Fruit fly (Drosophila melanogaster) whole organism, embryonic: Measurements from ENCODE around the gene CG7483.

Experiments
- Ada2b ChIP-seq: fragments of 200-800 bp; sonication (Bioruptor generic); IDR thresholded peaks from 2 replicates; pipeline ENCODE4 v1.3.6; 2022; ENCODE audit warnings: missing biosample characterization, missing genetic modification characterization
- Antp ChIP-seq: fragments of 200-800 bp; sonication (Bioruptor generic); optimal IDR thresholded peaks from 3 replicates; lab custom pipeline; 2016; ENCODE audit warnings: missing biosample characterization, missing genetic modification characterization
- CG10209 ChIP-seq: fragments of 200-800 bp; sonication (Bioruptor generic); optimal IDR thresholded peaks from 3 replicates; lab custom pipeline; 2017; ENCODE audit warnings: missing biosample characterization, mild to moderate bottlenecking, missing genetic modification characterization, missing genetic modification reagents
- CG10565 ChIP-seq: fragments of 200-800 bp; sonication (Bioruptor generic); optimal IDR thresholded peaks from 3 replicates; lab custom pipeline; 2016; ENCODE audit warnings: missing biosample characterization, mild to moderate bottlenecking, missing genetic modification characterization
- CG10959 ChIP-seq: fragments of 200-800 bp; sonication (Bioruptor generic); IDR thresholded peaks from 2 replicates; pipeline ENCODE4 v1.3.6; 2022; ENCODE audit warnings: missing biosample characterization, missing genetic modification characterization
- CG11456 ChIP-seq: fragments of 200-800 bp; sonication (Bioruptor generic); IDR thresholded peaks from 3 replicates; pipeline ENCODE4 v1.3.6; 2022; ENCODE audit warnings: missing biosample characterization, missing genetic modification characterization
- CG12659 ChIP-seq: fragments of 200-800 bp; sonication (Bioruptor generic); optimal IDR thresholded peaks from 3 replicates; lab custom pipeline; 2017; ENCODE audit warnings: mild to moderate bottlenecking, missing biosample characterization, missing genetic modification reagents, missing genetic modification characterization
- CG14860 ChIP-seq: fragments of 200-800 bp; sonication (Bioruptor generic); IDR thresholded peaks from 3 replicates; pipeline ENCODE4 v1.3.6; 2022; ENCODE audit warnings: missing biosample characterization, missing genetic modification characterization; ENCODE audit not compliant: partially characterized antibody
- CG15011 ChIP-seq: fragments of 200-800 bp; sonication (Bioruptor generic); optimal IDR thresholded peaks from 3 replicates; lab custom pipeline; 2018; ENCODE audit warnings: missing biosample characterization, mild to moderate bottlenecking, missing genetic modification characterization
- CG15073 ChIP-seq: fragments of 200-800 bp; sonication (Bioruptor generic); optimal IDR thresholded peaks from 2 replicates; lab custom pipeline; 2016; ENCODE audit warnings: missing biosample characterization, missing genetic modification characterization
- CG18011 ChIP-seq: fragments of 200-800 bp; sonication (Bioruptor generic); optimal IDR thresholded peaks from 2 replicates; lab custom pipeline; 2017; ENCODE audit warnings: missing biosample characterization, missing genetic modification characterization, mild to moderate bottlenecking, moderate library complexity, missing genotype
- CG2712 ChIP-seq: fragments of 200-800 bp; optimal IDR thresholded peaks from 3 replicates; lab custom pipeline; 2019; ENCODE audit warnings: missing biosample characterization, mild to moderate bottlenecking, missing genetic modification characterization, moderate library complexity
- CG30403 ChIP-seq: fragments of 200-800 bp; sonication (Bioruptor generic); optimal IDR thresholded peaks from 3 replicates; lab custom pipeline; 2016; ENCODE audit warnings: missing biosample characterization, missing genetic modification characterization
- CG31224 ChIP-seq: fragments of 200-800 bp; sonication (Bioruptor generic); IDR thresholded peaks from 2 replicates; pipeline ENCODE4 v1.3.6; 2022; ENCODE audit warnings: missing biosample characterization, missing genetic modification characterization
- CG32772 ChIP-seq: fragments of 200-800 bp; sonication (Bioruptor generic); IDR thresholded peaks from 2 replicates; pipeline ENCODE4 v1.3.6; 2022; ENCODE audit warnings: missing biosample characterization, missing genetic modification characterization
- CG6689 ChIP-seq: fragments of 200-800 bp; sonication (Bioruptor generic); IDR thresholded peaks from 2 replicates; pipeline ENCODE4 v1.3.6; 2022; ENCODE audit warnings: missing biosample characterization, missing genetic modification characterization
- CG7745 ChIP-seq: fragments of 200-800 bp; sonication (Bioruptor generic); optimal IDR thresholded peaks from 2 replicates; lab custom pipeline; 2018; ENCODE audit warnings: missing biosample characterization, mild to moderate bottlenecking, missing genetic modification characterization, moderate library complexity
- CG8281 ChIP-seq: fragments of 200-800 bp; sonication (Bioruptor generic); optimal IDR thresholded peaks from 2 replicates; lab custom pipeline; 2018; ENCODE audit warnings: missing biosample characterization, mild to moderate bottlenecking, missing genetic modification characterization, moderate library complexity
- CG9437 ChIP-seq: fragments of 200-800 bp; sonication (Bioruptor generic); optimal IDR thresholded peaks from 2 replicates; lab custom pipeline; 2018; ENCODE audit warnings: missing biosample characterization, mild to moderate bottlenecking, missing genetic modification characterization
- CG9727 ChIP-seq: fragments of 200-800 bp; sonication (Bioruptor generic); optimal IDR thresholded peaks from 3 replicates; lab custom pipeline; 2017; ENCODE audit warnings: missing biosample characterization, mild to moderate bottlenecking, missing genetic modification characterization
- Camta ChIP-seq: fragments of 200-800 bp; sonication (Bioruptor generic); optimal IDR thresholded peaks from 2 replicates; lab custom pipeline; 2016; ENCODE audit warnings: missing biosample characterization, missing genetic modification characterization
- D19A ChIP-seq: fragments of 200-800 bp; optimal IDR thresholded peaks from 3 replicates; lab custom pipeline; 2019; ENCODE audit warnings: missing biosample characterization, mild to moderate bottlenecking, missing genetic modification characterization, moderate library complexity
- Dll ChIP-seq: fragments of 200-800 bp; sonication (Bioruptor generic); IDR thresholded peaks from 4 replicates; pipeline ENCODE4 v1.3.6; 2022; ENCODE audit warnings: missing biosample characterization, missing genetic modification characterization; ENCODE audit not compliant: partially characterized antibody
- ERR ChIP-seq: fragments of 200-800 bp; sonication (Bioruptor generic); optimal IDR thresholded peaks from 2 replicates; lab custom pipeline; 2016; ENCODE audit warnings: missing biosample characterization, missing genetic modification characterization
- Fer3 ChIP-seq: fragments of 200-800 bp; sonication (Bioruptor generic); optimal IDR thresholded peaks from 2 replicates; lab custom pipeline; 2018; ENCODE audit warnings: missing biosample characterization, mild to moderate bottlenecking, missing genetic modification characterization, moderate library complexity
- Hand ChIP-seq: fragments of 200-800 bp; sonication (Bioruptor generic); optimal IDR thresholded peaks from 2 replicates; lab custom pipeline; 2017; ENCODE audit warnings: mild to moderate bottlenecking, missing biosample characterization, missing genetic modification reagents, missing genetic modification characterization
- MBD-R2 ChIP-seq: fragments of 200-800 bp; sonication (Bioruptor generic); IDR thresholded peaks from 2 replicates; pipeline ENCODE4 v1.3.6; 2022; ENCODE audit warnings: missing biosample characterization, missing genetic modification characterization
- Mes4 ChIP-seq: fragments of 200-800 bp; sonication (Bioruptor generic); optimal IDR thresholded peaks from 2 replicates; lab custom pipeline; 2016; ENCODE audit warnings: missing biosample characterization, missing genetic modification characterization
- NfI ChIP-seq: fragments of 200-800 bp; sonication (Bioruptor generic); optimal IDR thresholded peaks from 3 replicates; lab custom pipeline; 2018; ENCODE audit warnings: missing biosample characterization, mild to moderate bottlenecking, missing genetic modification characterization, moderate library complexity
- Taf1 ChIP-seq: fragments of 200-800 bp; sonication (Bioruptor generic); IDR thresholded peaks from 2 replicates; pipeline ENCODE4 v1.3.6; 2022; ENCODE audit warnings: missing biosample characterization, missing genetic modification characterization
- ap ChIP-seq: fragments of 200-800 bp; sonication (Bioruptor generic); IDR thresholded peaks from 2 replicates; pipeline ENCODE4 v1.3.6; 2022; ENCODE audit warnings: missing biosample characterization, missing genetic modification characterization
- cad ChIP-seq: fragments of >200 bp; optimal IDR thresholded peaks from 2 replicates; lab custom pipeline; 2017; ENCODE audit warnings: missing biosample characterization, missing genetic modification characterization
- cato ChIP-seq: fragments of 200-800 bp; sonication (Bioruptor generic); optimal IDR thresholded peaks from 2 replicates; lab custom pipeline; 2016; ENCODE audit warnings: missing biosample characterization, missing genetic modification characterization, borderline replicate concordance
- cg ChIP-seq: fragments of 200-800 bp; sonication (Bioruptor generic); optimal IDR thresholded peaks from 3 replicates; lab custom pipeline; 2019; ENCODE audit warnings: missing biosample characterization, mild to moderate bottlenecking, missing genetic modification characterization, moderate library complexity
- ci ChIP-seq: fragments of 200-800 bp; sonication (Bioruptor generic); IDR thresholded peaks from 3 replicates; pipeline ENCODE4 v1.3.6; 2022; ENCODE audit warnings: missing biosample characterization, missing genetic modification characterization
- dan ChIP-seq: fragments of 200-800 bp; sonication (Bioruptor generic); IDR thresholded peaks from 2 replicates; pipeline ENCODE4 v1.3.6; 2022; ENCODE audit warnings: missing biosample characterization, missing genetic modification characterization
- fd96Cb ChIP-seq: fragments of 200-800 bp; sonication (Bioruptor generic); optimal IDR thresholded peaks from 2 replicates; lab custom pipeline; 2018; ENCODE audit warnings: missing biosample characterization, mild to moderate bottlenecking, missing genetic modification characterization, moderate library complexity
- ftz-f1 ChIP-seq: fragments of 200-800 bp; sonication (Bioruptor generic); optimal IDR thresholded peaks from 2 replicates; lab custom pipeline; 2016; ENCODE audit warnings: missing biosample characterization, missing genetic modification characterization
- gcm2 ChIP-seq: fragments of 200-800 bp; sonication (Bioruptor generic); optimal IDR thresholded peaks from 2 replicates; lab custom pipeline; 2016; ENCODE audit warnings: missing biosample characterization, missing genetic modification characterization
- gro ChIP-seq: fragments of 200-800 bp; sonication (Bioruptor generic); optimal IDR thresholded peaks from 2 replicates; lab custom pipeline; 2016; ENCODE audit warnings: missing biosample characterization, missing genetic modification characterization
- mirr ChIP-seq: fragments of 200-800 bp; sonication (Bioruptor generic); optimal IDR thresholded peaks from 3 replicates; lab custom pipeline; 2018; ENCODE audit warnings: missing biosample characterization, mild to moderate bottlenecking, missing genetic modification characterization
- onecut ChIP-seq: fragments of 200-800 bp; sonication (Bioruptor generic); IDR thresholded peaks from 2 replicates; pipeline ENCODE4 v1.3.6; 2022; ENCODE audit warnings: missing biosample characterization, missing genetic modification characterization
- p53 ChIP-seq: fragments of 200-800 bp; sonication (Bioruptor generic); optimal IDR thresholded peaks from 2 replicates; lab custom pipeline; 2016; ENCODE audit warnings: missing biosample characterization, missing genetic modification characterization
- pfk ChIP-seq: fragments of 200-800 bp; sonication (Bioruptor generic); optimal IDR thresholded peaks from 2 replicates; lab custom pipeline; 2018; ENCODE audit warnings: missing biosample characterization, mild to moderate bottlenecking, missing genetic modification characterization, moderate library complexity
- psq ChIP-seq: fragments of 200-800 bp; sonication (Bioruptor generic); optimal IDR thresholded peaks from 2 replicates; lab custom pipeline; 2017; ENCODE audit warnings: missing biosample characterization, missing genetic modification characterization
- sens-2 ChIP-seq: fragments of 200-800 bp; sonication (Bioruptor generic); IDR thresholded peaks from 2 replicates; pipeline ENCODE4 v1.3.6; 2022; ENCODE audit warnings: missing biosample characterization, missing genetic modification characterization
- slou ChIP-seq: fragments of 200-800 bp; sonication (Bioruptor generic); optimal IDR thresholded peaks from 3 replicates; lab custom pipeline; 2016; ENCODE audit warnings: missing biosample characterization, missing genetic modification characterization
- trem ChIP-seq: fragments of 200-800 bp; optimal IDR thresholded peaks from 3 replicates; lab custom pipeline; 2019; ENCODE audit warnings: missing biosample characterization, mild to moderate bottlenecking, missing genetic modification characterization, moderate library complexity
- ttk ChIP-seq: fragments of 200-800 bp; sonication (Bioruptor generic); IDR thresholded peaks from 2 replicates; pipeline ENCODE4 v2.1.2; 2022; ENCODE audit warnings: missing biosample characterization, missing genetic modification characterization
- tup ChIP-seq: fragments of 200-800 bp; sonication (Bioruptor generic); optimal IDR thresholded peaks from 2 replicates; lab custom pipeline; 2016; ENCODE audit warnings: missing biosample characterization, mild to moderate bottlenecking, missing genetic modification characterization, moderate library complexity

CG7483 gene

dm6 chr3R:8336012-8336567 lies 23.1 kb downstream of the CG7483 start (continued):
- no peak for TF ChIP-seq ttk
- TF ChIP-seq D19A (tag; lab: Kevin White, UChicago), result peak; percentile 17
- no peak for TF ChIP-seq CG18011
- TF ChIP-seq CG15073, result no peak
- TF ChIP-seq CG31224 (GFP tag; lab: Robert Waterston, UW), result no peak
- no peak for TF ChIP-seq ci (GFP tag; lab: Robert Waterston, UW)
- no peak for TF ChIP-seq cad (GFP tag; lab: Kevin White, UChicago)
- TF ChIP-seq dan, result no peak
- no peak for TF ChIP-seq psq
- TF ChIP-seq ERR (GFP tag; lab: Kevin White, UChicago), result no peak
- no peak for TF ChIP-seq Dll (GFP tag; lab: Robert Waterston, UW)
- TF ChIP-seq mirr (GFP tag; lab: Kevin White, UChicago), result no peak
- no peak for TF ChIP-seq ap
- TF ChIP-seq p53, result no peak
- TF ChIP-seq CG10959, result no peak
- no peak for TF ChIP-seq onecut (GFP tag; lab: Robert Waterston, UW)

- TF ChIP-seq sens-2 (GFP tag; lab: Robert Waterston, UW), result no peak
- TF ChIP-seq MBD-R2 (GFP tag; lab: Robert Waterston, UW), result peak; percentile 90
- no peak for TF ChIP-seq CG6689 (GFP tag; lab: Robert Waterston, UW)
- TF ChIP-seq CG10565 (GFP tag; lab: Kevin White, UChicago), result no peak
- TF ChIP-seq CG8281, result no peak
- TF ChIP-seq Fer3 (tag; lab: Kevin White, UChicago), result no peak
- no peak for TF ChIP-seq Hand (GFP tag; lab: Kevin White, UChicago)
- TF ChIP-seq CG10209 (GFP tag; lab: Kevin White, UChicago), result no peak
- no peak for TF ChIP-seq Taf1 (GFP tag; lab: Robert Waterston, UW)
- no peak for TF ChIP-seq CG11456 (GFP tag; lab: Robert Waterston, UW)
- TF ChIP-seq slou, result no peak
- no peak for TF ChIP-seq fd96Cb (tag; lab: Kevin White, UChicago)
- no peak for TF ChIP-seq tup
- TF ChIP-seq onecut (GFP tag; lab: Robert Waterston, UW), result 0 out of 2 replicates have a peak, but pooled peaks have one; percentile 10
- peak; percentile 91 for TF ChIP-seq CG14860
- TF ChIP-seq ttk, result no peak
- TF ChIP-seq gcm2 (GFP tag; lab: Kevin White, UChicago), result no peak
- TF ChIP-seq CG30403 (GFP tag; lab: Kevin White, UChicago), result no peak
- TF ChIP-seq CG2712 (tag; lab: Kevin White, UChicago), result peak; percentile 22
- TF ChIP-seq trem, result peak; percentile 75
- TF ChIP-seq gro, result no peak
- TF ChIP-seq CG9437 (GFP tag; lab: Kevin White, UChicago), result no peak
- peak; percentile 72 for TF ChIP-seq CG12659
- no peak for TF ChIP-seq NfI (GFP tag; lab: Kevin White, UChicago)
- no peak for TF ChIP-seq cg (GFP tag; lab: Kevin White, UChicago)
- TF ChIP-seq CG32772, result no peak
- TF ChIP-seq cato (GFP tag; lab: Kevin White, UChicago), result no peak
- TF ChIP-seq Camta (GFP tag; lab: Kevin White, UChicago), result no peak
- TF ChIP-seq pfk (GFP tag; lab: Kevin White, UChicago), result no peak
- no peak for TF ChIP-seq Ada2b (GFP tag; lab: Robert Waterston, UW)
- TF ChIP-seq CG7745, result no peak
- TF ChIP-seq CG9727 (GFP tag; lab: Kevin White, UChicago), result no peak
- TF ChIP-seq Antp (GFP tag; lab: Kevin White, UChicago), result no peak
- no peak for TF ChIP-seq ftz-f1 (GFP tag; lab: Kevin White, UChicago)
- TF ChIP-seq CG15011 (GFP tag; lab: Kevin White, UChicago), result no peak
- no peak for TF ChIP-seq Mes4 (GFP tag; lab: Kevin White, UChicago)
Observed at dm6 chr3R:8340675-8341275, 27.8 kb downstream of the CG7483 start, which contains the start of the genes COX7A and Arl2. Gene COX7A, minus strand, starts transcription at chr3R:8341043. Gene Arl2, plus strand, starts transcription at chr3R:8341100.
